Worm (Caenorhabditis elegans): Measurements from ENCODE around the gene Y17G9B.11.

Y17G9B.11 gene

ce11 chrIV:4737258-4737657 lies 19.1 kb upstream of the Y17G9B.11 start, which contains the start of gene fbxb-78:
TSS of gene fbxb-78 (plus strand) at chrIV:4737558.
- TF ChIP-seq nhr-77 (tag; optimal IDR thresholded peaks at IDR 0.05) (no peak), C34F6.9 (tag; optimal IDR thresholded peaks at IDR 0.05) (no peak), nhr-25 (tag; optimal IDR thresholded peaks at IDR 0.05) (no peak), skn-1 (tag; optimal IDR thresholded peaks at IDR 0.05) (no peak), blmp-1 (tag; optimal IDR thresholded peaks at IDR 0.05; ENCODE audit: insufficient read depth) (no peak), R02D3.7 (tag; optimal IDR thresholded peaks at IDR 0.05) (no peak), sma-9 (GFP tag; optimal IDR thresholded peaks at IDR 0.05) (no peak), sma-9 (tag; optimal IDR thresholded peaks at IDR 0.05) (no peak), dmd-4 (tag; optimal IDR thresholded peaks at IDR 0.05) (no peak), ceh-82 (tag; optimal IDR thresholded peaks at IDR 0.05) (no peak), unc-62 (GFP tag; optimal IDR thresholded peaks at IDR 0.05) (no peak), sem-4 (tag; optimal IDR thresholded peaks at IDR 0.05) (no peak), ceh-16 (tag; optimal IDR thresholded peaks at IDR 0.05) (no peak), zag-1 (tag; optimal IDR thresholded peaks at IDR 0.05) (no peak), peb-1 (tag; optimal IDR thresholded peaks at IDR 0.05) (no peak), nhr-23 (tag; optimal IDR thresholded peaks at IDR 0.05) (no peak), ztf-1 (GFP tag; conservative IDR thresholded peaks at IDR 0.05) (no peak), sma-3 (GFP tag; optimal IDR thresholded peaks at IDR 0.05) (no peak), nhr-21 (tag; optimal IDR thresholded peaks at IDR 0.05) (no peak)

ce11 chrIV:4742480-4742879 lies 13.9 kb upstream of the Y17G9B.11 start:
- TF ChIP-seq lsy-2 (tag; optimal IDR thresholded peaks at IDR 0.05) (no peak), nhr-23 (tag; optimal IDR thresholded peaks at IDR 0.05) (no peak), elt-1 (tag; optimal IDR thresholded peaks at IDR 0.05) (no peak), mdl-1 (tag; optimal IDR thresholded peaks at IDR 0.05) (no peak), elt-3 (tag; optimal IDR thresholded peaks at IDR 0.05) (no peak), nhr-21 (tag; optimal IDR thresholded peaks at IDR 0.05) (no peak), Y55F3AM.14 (GFP tag; optimal IDR thresholded peaks at IDR 0.05) (no peak), nhr-6 (tag; optimal IDR thresholded peaks at IDR 0.05) (no peak), ama-1 (optimal IDR thresholded peaks at IDR 0.05) (no peak), unc-55 (GFP tag; optimal IDR thresholded peaks at IDR 0.05) (no peak), sma-3 (GFP tag; optimal IDR thresholded peaks at IDR 0.05) (no peak), zag-1 (tag; optimal IDR thresholded peaks at IDR 0.05) (no peak), ztf-4 (tag; optimal IDR thresholded peaks at IDR 0.05) (no peak), lin-11 (tag; optimal IDR thresholded peaks at IDR 0.05) (no peak), snpc-4 (tag; optimal IDR thresholded peaks at IDR 0.05) (no peak), ceh-16 (tag; optimal IDR thresholded peaks at IDR 0.05) (no peak), sma-9 (GFP tag; optimal IDR thresholded peaks at IDR 0.05) (no peak), sma-9 (tag; optimal IDR thresholded peaks at IDR 0.05) (no peak), mab-5 (tag; optimal IDR thresholded peaks at IDR 0.05) (no peak)

ce11 chrIV:4744167-4744566 lies 12.2 kb upstream of the Y17G9B.11 start, which contains the start of gene hoe-1:
TSS of gene hoe-1 (minus strand) at chrIV:4744267.
- no peak for TF ChIP-seq ztf-4 (tag; optimal IDR thresholded peaks at IDR 0.05)
- no peak for TF ChIP-seq skn-1 (tag; optimal IDR thresholded peaks at IDR 0.05)
- no peak for TF ChIP-seq zag-1 (tag; optimal IDR thresholded peaks at IDR 0.05)
- TF ChIP-seq fos-1 (tag; optimal IDR thresholded peaks at IDR 0.05), result no peak
- no peak for TF ChIP-seq elt-1 (tag; optimal IDR thresholded peaks at IDR 0.05)
- TF ChIP-seq ceh-16 (tag; optimal IDR thresholded peaks at IDR 0.05), result no peak
- no peak for TF ChIP-seq lin-13 (GFP tag; optimal IDR thresholded peaks at IDR 0.05)
- no peak for TF ChIP-seq nhr-6 (tag; optimal IDR thresholded peaks at IDR 0.05)
- TF ChIP-seq aly-2 (tag; optimal IDR thresholded peaks at IDR 0.05), result no peak
- no peak for TF ChIP-seq ceh-82 (tag; optimal IDR thresholded peaks at IDR 0.05)
- no peak for TF ChIP-seq dmd-4 (tag; optimal IDR thresholded peaks at IDR 0.05)
- no peak for TF ChIP-seq unc-62 (GFP tag; optimal IDR thresholded peaks at IDR 0.05)
- no peak for TF ChIP-seq alr-1 (tag; optimal IDR thresholded peaks at IDR 0.05)
- TF ChIP-seq nhr-23 (tag; optimal IDR thresholded peaks at IDR 0.05), result no peak
- TF ChIP-seq peb-1 (tag; optimal IDR thresholded peaks at IDR 0.05), result no peak
- TF ChIP-seq crh-2 (tag; optimal IDR thresholded peaks at IDR 0.05), result no peak
- no peak for TF ChIP-seq unc-39 (tag; optimal IDR thresholded peaks at IDR 0.05)
- no peak for TF ChIP-seq lin-11 (tag; optimal IDR thresholded peaks at IDR 0.05)

- TF ChIP-seq F13H6.1 (tag; optimal IDR thresholded peaks at IDR 0.05), result peak; percentile 35
- no peak for TF ChIP-seq peb-1 (tag; optimal IDR thresholded peaks at IDR 0.05)
- TF ChIP-seq egl-27 (tag; optimal IDR thresholded peaks at IDR 0.05), result no peak
- peak; percentile 13 for TF ChIP-seq snpc-4 (tag; optimal IDR thresholded peaks at IDR 0.05)
- no peak for TF ChIP-seq lin-11 (tag; optimal IDR thresholded peaks at IDR 0.05)
- no peak for TF ChIP-seq nhr-237 (tag; optimal IDR thresholded peaks at IDR 0.05)
- TF ChIP-seq sem-4 (tag; optimal IDR thresholded peaks at IDR 0.05), result no peak
- TF ChIP-seq nhr-12 (tag; optimal IDR thresholded peaks at IDR 0.05), result no peak
- TF ChIP-seq mdl-1 (tag; optimal IDR thresholded peaks at IDR 0.05), result peak in 1 of 2 experiments; percentile 9
- TF ChIP-seq unc-62 (GFP tag; optimal IDR thresholded peaks at IDR 0.05), result no peak
- TF ChIP-seq ceh-16 (tag; optimal IDR thresholded peaks at IDR 0.05), result peak; percentile 36
- no peak for TF ChIP-seq unc-39 (tag; optimal IDR thresholded peaks at IDR 0.05)
- no peak for TF ChIP-seq ZK546.5 (tag; optimal IDR thresholded peaks at IDR 0.05)
- peak; percentile 74 for TF ChIP-seq crh-2 (tag; optimal IDR thresholded peaks at IDR 0.05)
- peak; percentile 43 for TF ChIP-seq nhr-21 (tag; optimal IDR thresholded peaks at IDR 0.05)
- no peak for TF ChIP-seq ztf-1 (GFP tag; conservative IDR thresholded peaks at IDR 0.05)
- TF ChIP-seq mab-5 (tag; optimal IDR thresholded peaks at IDR 0.05), result peak; percentile 78
- TF ChIP-seq nhr-23 (tag; optimal IDR thresholded peaks at IDR 0.05), result no peak
- TF ChIP-seq nhr-6 (tag; optimal IDR thresholded peaks at IDR 0.05), result peak; percentile 37
- no peak for TF ChIP-seq nhr-77 (tag; optimal IDR thresholded peaks at IDR 0.05)
- TF ChIP-seq zag-1 (tag; optimal IDR thresholded peaks at IDR 0.05), result no peak
- peak; percentile 2 for TF ChIP-seq dmd-4 (tag; optimal IDR thresholded peaks at IDR 0.05)
- TF ChIP-seq lin-13 (GFP tag; optimal IDR thresholded peaks at IDR 0.05), result peak; percentile 60
- TF ChIP-seq C34F6.9 (tag; optimal IDR thresholded peaks at IDR 0.05), result peak; percentile 93
- TF ChIP-seq mbf-1 (tag; optimal IDR thresholded peaks at IDR 0.05), result no peak
- TF ChIP-seq sma-3 (GFP tag; optimal IDR thresholded peaks at IDR 0.05), result peak; percentile 49
- TF ChIP-seq R02D3.7 (tag; optimal IDR thresholded peaks at IDR 0.05), result peak; percentile 62
- no peak for TF ChIP-seq skn-1 (tag; optimal IDR thresholded peaks at IDR 0.05)
- no peak for TF ChIP-seq elt-3 (tag; optimal IDR thresholded peaks at IDR 0.05)
- no peak for TF ChIP-seq fos-1 (tag; optimal IDR thresholded peaks at IDR 0.05)
These were observed 11.0 kb upstream of the Y17G9B.11 start, which contains the start of gene timm-17B.1 for ce11 chrIV:4745422-4745821. TSS of gene timm-17B.1 (minus strand) at chrIV:4745492.
